Fruit fly (Drosophila melanogaster) whole organism: ENCODE results near the gene CAH5.

Experiments used
- CG8478 ChIP-seq: fragments of >200 bp; optimal IDR thresholded peaks from 2 replicates; lab custom pipeline; 2018; ENCODE audit warnings: inconsistent platforms
- Dll ChIP-seq: fragments of >200 bp; optimal IDR thresholded peaks from 2 replicates; lab custom pipeline; 2017
- EcR ChIP-seq, 2 experiments: fragments of >200 bp; optimal IDR thresholded peaks; 2 replicates each; lab custom pipeline; 2017; ENCODE audit warnings: missing biosample characterization in 2 of 2, missing genetic modification characterization in 2 of 2, missing genetic modification reagents in 2 of 2
- pan ChIP-seq: fragments of >200 bp; optimal IDR thresholded peaks from 2 replicates; lab custom pipeline; 2017
- psq ChIP-seq: fragments of >200 bp; optimal IDR thresholded peaks from 2 replicates; lab custom pipeline; 2017
- usp ChIP-seq: fragments of >200 bp; optimal IDR thresholded peaks from 2 replicates; lab custom pipeline; 2017; ENCODE audit warnings: missing biosample characterization, missing genetic modification characterization, mixed read lengths

CAH5 gene

dm6 chr3R:31223971-31224860, 38.2 kb upstream of the CAH5 start:
- TF ChIP-seq psq (lab: Kevin White, UChicago) (no peak), Dll (no peak), EcR (GFP tag; optimal IDR thresholded peaks at IDR 0.05; lab: Kevin White, UChicago) (no peak), pan (no peak), CG8478 (lab: Kevin White, UChicago) (no peak), usp (GFP tag; lab: Kevin White, UChicago) (no peak)

DNA sequence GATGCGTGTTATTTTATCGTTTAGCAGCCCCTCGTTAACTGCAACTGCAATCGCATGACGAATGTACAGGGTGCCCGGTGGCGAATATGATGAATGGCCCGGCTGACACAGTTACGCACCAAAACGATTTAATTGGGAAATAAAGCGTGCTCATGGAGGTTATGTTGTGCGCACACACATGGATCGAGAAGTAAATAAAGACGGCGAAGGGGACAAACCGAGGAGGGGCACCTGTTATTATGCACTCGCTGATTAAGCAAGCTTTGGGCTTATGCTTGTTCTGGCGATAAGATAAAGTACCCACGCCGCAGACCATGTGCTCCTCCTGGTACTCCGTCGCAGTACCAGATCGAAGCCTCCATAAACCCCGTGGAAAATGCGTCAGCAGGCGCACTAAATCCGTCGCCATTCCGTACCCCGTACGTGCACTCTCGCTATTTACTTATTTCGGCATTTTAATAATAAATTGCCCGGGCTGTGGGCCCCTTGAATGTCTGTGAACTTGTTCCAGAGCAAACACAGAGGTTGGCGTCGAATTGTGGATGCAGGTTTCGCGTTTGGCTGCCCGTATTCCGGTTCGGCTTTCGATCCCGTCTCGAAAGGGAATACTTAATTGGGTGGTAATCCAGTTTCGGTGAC, 37.2 kb upstream of the CAH5 start:
- TF ChIP-seq pan: no peak
- no peak for TF ChIP-seq Dll
- no peak for TF ChIP-seq EcR (GFP tag; optimal IDR thresholded peaks at IDR 0.05; lab: Kevin White, UChicago)
- TF ChIP-seq usp (GFP tag; lab: Kevin White, UChicago): no peak
- no peak for TF ChIP-seq psq (lab: Kevin White, UChicago)
- TF ChIP-seq CG8478 (lab: Kevin White, UChicago): no peak

DNA sequence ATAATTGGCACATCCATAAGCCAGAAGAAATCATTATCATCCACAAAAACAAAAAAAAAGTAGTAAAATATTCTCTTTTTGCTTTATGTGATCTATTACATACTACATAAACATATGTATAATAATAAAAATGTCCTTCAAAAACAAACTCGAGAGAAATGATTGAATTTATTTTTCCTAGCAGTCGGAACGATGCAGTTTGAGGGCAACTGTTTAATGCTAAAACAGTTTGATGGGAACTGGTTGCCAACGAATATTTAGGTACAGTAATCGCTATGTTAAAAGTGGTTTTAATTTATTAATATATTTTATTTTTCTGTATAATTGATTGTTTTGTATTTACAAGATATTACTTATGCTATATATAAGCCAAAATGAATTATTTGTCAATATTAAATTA, 31.3 kb upstream of the CAH5 start:
- TF ChIP-seq pan (no peak), Dll (no peak), psq (lab: Kevin White, UChicago) (no peak), EcR (GFP tag; optimal IDR thresholded peaks at IDR 0.05; lab: Kevin White, UChicago) (no peak), CG8478 (lab: Kevin White, UChicago) (no peak), usp (GFP tag; lab: Kevin White, UChicago) (no peak)

- TF ChIP-seq psq (lab: Kevin White, UChicago) (no peak), CG8478 (lab: Kevin White, UChicago) (no peak), Dll (no peak), usp (GFP tag; lab: Kevin White, UChicago) (no peak), EcR (GFP tag; optimal IDR thresholded peaks at IDR 0.05; lab: Kevin White, UChicago) (no peak), pan (no peak)
Measured at dm6 chr3R:31232236-31232635, 30.2 kb upstream of the CAH5 start, which contains the start of gene CG15563. Gene CG15563 (minus strand): TSS chr3R:31232336.

DNA sequence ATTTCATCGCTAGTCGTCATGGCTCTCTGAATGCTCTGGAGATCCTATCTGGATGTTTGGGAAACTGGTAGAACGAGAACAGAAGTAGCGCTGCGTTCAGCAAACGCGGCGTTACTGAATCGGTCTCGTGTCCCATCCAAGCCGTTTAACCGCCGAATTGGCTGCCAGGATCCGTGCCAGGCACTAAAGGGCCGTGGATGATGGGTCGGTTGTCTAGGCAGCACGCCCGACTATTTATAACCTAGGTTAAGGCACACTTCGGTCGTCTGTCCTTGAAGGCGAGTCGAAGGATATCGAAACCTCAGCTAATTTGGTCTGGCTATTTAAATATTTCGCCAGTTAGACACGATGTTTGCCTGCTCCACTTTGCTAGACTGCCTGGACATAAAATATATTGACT, 27.1 kb upstream of the CAH5 start, which contains the start of gene CG15564:
Gene CG15564, minus strand, starts transcription at position 101 of the 400 bp plus-strand sequence.
- TF ChIP-seq pan (no peak), Dll (no peak), psq (lab: Kevin White, UChicago) (no peak), EcR (GFP tag; optimal IDR thresholded peaks at IDR 0.05; lab: Kevin White, UChicago) (no peak), usp (GFP tag; lab: Kevin White, UChicago) (no peak), CG8478 (lab: Kevin White, UChicago) (no peak)

DNA sequence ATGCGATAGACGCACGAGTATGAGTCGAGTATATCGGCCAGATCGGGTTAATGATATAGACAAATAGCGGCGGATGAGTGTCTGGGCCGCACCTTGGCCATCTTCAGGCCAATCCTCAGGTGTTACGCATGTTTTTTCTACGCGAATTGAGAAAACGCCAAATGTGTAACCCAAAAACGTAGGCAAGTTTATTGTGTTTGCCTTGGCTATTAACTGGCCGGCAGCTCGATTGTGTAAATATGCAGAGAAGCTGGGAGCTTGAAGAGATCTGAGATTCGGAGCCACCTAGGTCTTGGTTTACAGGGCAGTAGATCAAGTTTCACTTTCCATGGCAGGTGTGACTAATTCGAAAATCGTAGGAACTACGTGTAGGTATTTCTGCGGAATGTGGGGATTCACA, 22.4 kb upstream of the CAH5 start:
- no peak for TF ChIP-seq pan
- TF ChIP-seq EcR (GFP tag; optimal IDR thresholded peaks at IDR 0.05; lab: Kevin White, UChicago): no peak
- TF ChIP-seq Dll: no peak
- TF ChIP-seq CG8478 (lab: Kevin White, UChicago): no peak
- no peak for TF ChIP-seq psq (lab: Kevin White, UChicago)
- no peak for TF ChIP-seq usp (GFP tag; lab: Kevin White, UChicago)

- no peak for TF ChIP-seq usp (GFP tag; lab: Kevin White, UChicago)
- no peak for TF ChIP-seq Dll
- no peak for TF ChIP-seq psq (lab: Kevin White, UChicago)
Measured at dm6 chr3R:31241109-31241508, 21.3 kb upstream of the CAH5 start.

DNA sequence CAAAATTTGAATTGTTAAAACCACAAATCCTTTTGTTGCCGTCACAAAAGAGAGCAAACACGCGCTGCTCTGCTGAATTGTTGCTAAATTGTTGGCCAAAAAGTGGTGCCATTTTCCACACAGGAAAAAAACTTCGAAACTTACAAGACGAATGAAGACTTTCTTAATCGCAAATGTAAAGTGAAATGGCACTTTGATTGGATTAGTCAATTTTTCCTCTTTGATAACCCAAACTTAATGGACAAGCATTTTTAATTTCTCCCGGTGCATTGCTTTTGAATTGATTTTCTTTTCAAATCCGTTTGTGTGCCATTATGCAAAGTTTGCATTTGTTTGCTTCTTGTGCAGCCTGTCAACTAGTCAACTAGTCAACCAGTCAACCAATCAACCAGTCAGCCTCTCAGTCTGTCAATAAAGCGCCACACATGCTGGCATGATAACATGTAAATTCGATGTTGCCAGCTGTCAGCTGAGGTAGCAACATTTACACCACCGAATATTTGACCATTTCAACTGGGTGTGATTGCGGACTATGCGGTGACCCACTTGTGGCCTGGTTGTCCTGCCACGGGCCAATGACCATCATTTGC, 19.2 kb upstream of the CAH5 start:
- no peak for TF ChIP-seq pan
- no peak for TF ChIP-seq EcR (GFP tag; optimal IDR thresholded peaks at IDR 0.05; lab: Kevin White, UChicago)

- TF ChIP-seq Dll: no peak
- no peak for TF ChIP-seq psq (lab: Kevin White, UChicago)
- TF ChIP-seq CG8478 (lab: Kevin White, UChicago): no peak
Measured at dm6 chr3R:31245785-31246184, 16.6 kb upstream of the CAH5 start.

DNA sequence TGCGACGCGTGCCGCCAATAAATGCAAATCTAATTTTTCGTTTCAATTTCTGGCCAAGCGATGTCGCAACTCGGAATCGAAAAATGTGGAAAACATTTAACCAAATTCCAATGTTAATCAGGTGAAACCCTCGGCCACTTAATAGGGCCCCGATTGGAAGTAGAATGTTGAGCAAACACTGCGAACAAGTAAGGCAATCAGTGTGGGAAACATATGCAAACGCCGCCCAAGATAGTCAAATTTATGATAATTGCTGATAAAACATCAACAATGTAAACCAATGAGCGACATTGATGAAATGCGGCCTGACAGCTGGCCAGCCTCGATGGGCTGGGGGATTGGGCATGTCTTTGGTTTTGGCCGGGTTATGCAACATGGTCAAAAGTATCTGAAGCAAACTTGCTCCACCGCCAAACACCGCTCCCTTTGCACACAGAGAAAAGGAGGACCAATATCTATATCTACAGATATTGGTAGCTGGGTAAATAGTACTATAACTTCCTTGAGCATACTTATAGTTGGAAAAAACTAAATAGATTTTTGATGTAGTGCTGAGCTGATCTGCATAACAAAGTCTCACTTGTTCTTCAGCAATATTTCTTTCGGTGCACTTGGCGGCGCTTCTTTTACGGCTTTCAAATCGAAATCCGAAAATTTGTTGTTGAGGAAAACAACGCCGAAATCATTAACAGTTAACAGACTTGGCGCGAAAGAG, 15.0 kb upstream of the CAH5 start:
- TF ChIP-seq pan (no peak), EcR (GFP tag; optimal IDR thresholded peaks at IDR 0.05; lab: Kevin White, UChicago) (no peak), CG8478 (lab: Kevin White, UChicago) (no peak), Dll (no peak), psq (lab: Kevin White, UChicago) (no peak), usp (GFP tag; lab: Kevin White, UChicago) (no peak)

DNA sequence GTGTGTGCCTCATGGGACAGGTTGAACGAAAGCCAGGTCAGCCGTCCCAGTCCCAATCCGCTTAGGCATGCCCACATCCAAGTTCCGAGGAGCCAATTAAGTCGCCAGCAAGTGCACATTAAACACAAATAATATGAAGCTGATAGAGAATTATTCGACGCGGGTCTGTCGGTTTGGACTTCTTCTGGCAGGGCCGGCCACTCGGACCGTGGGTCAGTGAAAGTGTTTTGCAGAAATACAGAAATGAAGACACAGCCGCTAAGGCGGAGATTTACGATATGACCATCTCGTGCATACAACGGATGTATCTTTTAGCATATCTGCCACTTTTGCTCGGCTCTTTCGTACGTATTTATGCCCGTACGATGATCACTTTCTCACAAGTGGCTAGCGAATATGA, 14.2 kb upstream of the CAH5 start:
- TF ChIP-seq EcR (GFP tag; optimal IDR thresholded peaks at IDR 0.05; lab: Kevin White, UChicago) (no peak), Dll (no peak), pan (no peak), psq (lab: Kevin White, UChicago) (no peak), usp (GFP tag; lab: Kevin White, UChicago) (no peak), CG8478 (lab: Kevin White, UChicago) (no peak)
